Fruit fly (Drosophila melanogaster) Kc167 (cell line): ENCODE results near the gene eIF3a.

Source experiments
- Myc ChIP-seq: fragments of >200 bp; optimal IDR thresholded peaks from 2 replicates; lab custom pipeline; 2017; ENCODE audit warnings: missing external identifiers
- Sin3A ChIP-seq: fragments of >200 bp; optimal IDR thresholded peaks from 2 replicates; lab custom pipeline; 2018; ENCODE audit warnings: missing external identifiers
- h ChIP-seq: fragments of >200 bp; optimal IDR thresholded peaks from 3 replicates; lab custom pipeline; 2018; ENCODE audit warnings: missing external identifiers
- insv ChIP-seq: fragments of >200 bp; optimal IDR thresholded peaks from 3 replicates; lab custom pipeline; 2018; ENCODE audit warnings: missing external identifiers
- psq ChIP-seq: fragments of >200 bp; optimal IDR thresholded peaks from 2 replicates; lab custom pipeline; 2017; ENCODE audit warnings: missing external identifiers
- ttk ChIP-seq: sonication (Bioruptor generic); optimal IDR thresholded peaks from 2 replicates; lab custom pipeline; 2017; ENCODE audit warnings: missing external identifiers

eIF3a gene

dm6 chr3R:4400497-4400833 lies 33.2 kb downstream of the eIF3a start, which contains the start of gene CG14647:
Gene CG14647 (plus strand): TSS chr3R:4400510.
- no peak for TF ChIP-seq h
- no peak for TF ChIP-seq Sin3A (lab: Kevin White, UChicago)

dm6 chr3R:4399810-4400496 lies 33.7 kb downstream of the eIF3a start:
- TF ChIP-seq insv (lab: Kevin White, UChicago) (no peak), Sin3A (lab: Kevin White, UChicago) (no peak), psq (lab: Kevin White, UChicago) (no peak), Myc (lab: Kevin White, UChicago) (no peak), ttk (no peak), h (no peak)

- TF ChIP-seq h (no peak), Sin3A (lab: Kevin White, UChicago) (no peak), ttk (no peak), Myc (lab: Kevin White, UChicago) (no peak), psq (lab: Kevin White, UChicago) (no peak), insv (lab: Kevin White, UChicago) (no peak)
These were observed 36.2 kb downstream of the eIF3a start, which contains the start of gene CG9855 for dm6 chr3R:4397403-4398079. Gene CG9855 (minus strand): TSS chr3R:4397875.

- no peak for TF ChIP-seq insv (lab: Kevin White, UChicago)
- TF ChIP-seq psq (lab: Kevin White, UChicago), result no peak
- no peak for TF ChIP-seq h
- no peak for TF ChIP-seq Sin3A (lab: Kevin White, UChicago)
- no peak for TF ChIP-seq ttk
- no peak for TF ChIP-seq Myc (lab: Kevin White, UChicago)
These were observed 38.8 kb downstream of the eIF3a start for dm6 chr3R:4394654-4395581.

dm6 chr3R:4394117-4394516 lies 39.6 kb downstream of the eIF3a start, which contains the start of gene CG34112:
Gene CG34112 (minus strand): TSS chr3R:4394259.
- TF ChIP-seq insv (lab: Kevin White, UChicago), result no peak
- no peak for TF ChIP-seq psq (lab: Kevin White, UChicago)
- TF ChIP-seq h, result no peak
- no peak for TF ChIP-seq Sin3A (lab: Kevin White, UChicago)
- no peak for TF ChIP-seq Myc (lab: Kevin White, UChicago)
- TF ChIP-seq ttk, result no peak

dm6 chr3R:4390133-4390532 lies 43.6 kb downstream of the eIF3a start, which contains the start of gene CG14646:
Gene CG14646 (plus strand): TSS chr3R:4390366.
- TF ChIP-seq Myc (lab: Kevin White, UChicago) (no peak), insv (lab: Kevin White, UChicago) (no peak), h (no peak), Sin3A (lab: Kevin White, UChicago) (no peak), ttk (no peak), psq (lab: Kevin White, UChicago) (no peak)

- no peak for TF ChIP-seq Sin3A (lab: Kevin White, UChicago)
- no peak for TF ChIP-seq h
- no peak for TF ChIP-seq ttk
- TF ChIP-seq psq (lab: Kevin White, UChicago), result no peak
- TF ChIP-seq Myc (lab: Kevin White, UChicago), result no peak
- no peak for TF ChIP-seq insv (lab: Kevin White, UChicago)
These were observed 46.2 kb downstream of the eIF3a start, which contains the start of gene tub for dm6 chr3R:4387490-4387889. Gene tub (plus strand): TSS chr3R:4387742.

dm6 chr3R:4382165-4382564 lies 51.5 kb downstream of the eIF3a start:
- TF ChIP-seq ttk (no peak), insv (lab: Kevin White, UChicago) (no peak), h (no peak), psq (lab: Kevin White, UChicago) (no peak), Myc (lab: Kevin White, UChicago) (no peak), Sin3A (lab: Kevin White, UChicago) (no peak)

dm6 chr3R:4381079-4381919 lies 52.4 kb downstream of the eIF3a start, which contains the start of gene Cont:
Gene Cont (plus strand): TSS chr3R:4381306.
- no peak for TF ChIP-seq Sin3A (lab: Kevin White, UChicago)
- TF ChIP-seq ttk, result no peak
- no peak for TF ChIP-seq Myc (lab: Kevin White, UChicago)
- no peak for TF ChIP-seq h
- TF ChIP-seq insv (lab: Kevin White, UChicago), result no peak
- no peak for TF ChIP-seq psq (lab: Kevin White, UChicago)
